Fruit fly (Drosophila melanogaster) whole organism, prepupa: ENCODE measurements around the gene CG43131.

ENCODE experiments used
- Blimp-1 ChIP-seq: fragments of 200-800 bp; sonication (Bioruptor generic); optimal IDR thresholded peaks from 3 replicates; lab custom pipeline; 2017; ENCODE audit warnings: missing biosample characterization, missing genetic modification characterization, mild to moderate bottlenecking, moderate library complexity, missing genetic modification reagents
- CG10631 ChIP-seq: fragments of 200-800 bp; sonication (Bioruptor generic); optimal IDR thresholded peaks from 2 replicates; lab custom pipeline; 2016; ENCODE audit warnings: missing biosample characterization, missing genetic modification characterization
- CG10669 ChIP-seq: fragments of 200-800 bp; sonication (Bioruptor generic); optimal IDR thresholded peaks from 3 replicates; lab custom pipeline; 2018; ENCODE audit warnings: missing biosample characterization, mild to moderate bottlenecking, missing genetic modification characterization, moderate library complexity
- CG11294 ChIP-seq: fragments of 200-800 bp; sonication (Bioruptor generic); IDR thresholded peaks from 2 replicates; pipeline ENCODE4 v1.3.6; 2022; ENCODE audit warnings: missing biosample characterization, missing genetic modification characterization
- CG11762 ChIP-seq: fragments of 200-800 bp; sonication (Bioruptor generic); optimal IDR thresholded peaks from 3 replicates; lab custom pipeline; 2016; ENCODE audit warnings: missing biosample characterization, missing genetic modification characterization; ENCODE audit not compliant: insufficient read depth
- CG15336 ChIP-seq: fragments of 200-800 bp; sonication (Bioruptor generic); IDR thresholded peaks from 2 replicates; pipeline ENCODE4 v1.3.6; 2022; ENCODE audit warnings: missing biosample characterization, missing genetic modification characterization
- CG1621 ChIP-seq: fragments of 200-800 bp; sonication (Bioruptor generic); optimal IDR thresholded peaks from 3 replicates; lab custom pipeline; 2018; ENCODE audit warnings: missing biosample characterization, mild to moderate bottlenecking, missing genetic modification characterization
- CG16779 ChIP-seq: fragments of 200-800 bp; sonication (Bioruptor generic); optimal IDR thresholded peaks from 3 replicates; lab custom pipeline; 2017; ENCODE audit warnings: missing biosample characterization, mild to moderate bottlenecking, missing genetic modification characterization
- CG3032 ChIP-seq: fragments of 200-800 bp; optimal IDR thresholded peaks from 2 replicates; lab custom pipeline; 2019; ENCODE audit warnings: missing biosample characterization, mild to moderate bottlenecking, missing genetic modification characterization, moderate library complexity
- CG31627 ChIP-seq: fragments of 200-800 bp; sonication (Bioruptor generic); optimal IDR thresholded peaks from 3 replicates; lab custom pipeline; 2016; ENCODE audit warnings: missing biosample characterization, missing genetic modification characterization
- CG34406 ChIP-seq: fragments of 200-800 bp; sonication (Bioruptor generic); optimal IDR thresholded peaks from 3 replicates; lab custom pipeline; 2016; ENCODE audit warnings: missing biosample characterization, missing genetic modification characterization
- CG3919 ChIP-seq: fragments of 200-800 bp; sonication (Bioruptor generic); optimal IDR thresholded peaks from 3 replicates; lab custom pipeline; 2016; ENCODE audit warnings: missing biosample characterization, missing genetic modification characterization
- CG6163 ChIP-seq: fragments of 200-800 bp; sonication (Bioruptor generic); IDR thresholded peaks from 3 replicates; pipeline ENCODE4 v1.3.6; 2022; ENCODE audit warnings: missing biosample characterization, missing genetic modification characterization
- CG6276 ChIP-seq: fragments of 200-800 bp; sonication (Bioruptor generic); optimal IDR thresholded peaks from 2 replicates; lab custom pipeline; 2017; ENCODE audit warnings: missing biosample characterization, mild to moderate bottlenecking, missing genetic modification characterization
- CG6792 ChIP-seq: fragments of 200-800 bp; sonication (Bioruptor generic); optimal IDR thresholded peaks from 3 replicates; lab custom pipeline; 2016; ENCODE audit warnings: missing biosample characterization, missing genetic modification characterization
- CG7368 ChIP-seq: fragments of 200-800 bp; sonication (Bioruptor generic); optimal IDR thresholded peaks from 3 replicates; lab custom pipeline; 2016; ENCODE audit warnings: missing biosample characterization, missing genetic modification characterization
- CG8119 ChIP-seq: fragments of 200-800 bp; sonication (Bioruptor generic); IDR thresholded peaks from 3 replicates; pipeline ENCODE4 v1.3.6; 2022; ENCODE audit warnings: missing biosample characterization, missing genetic modification characterization
- CG8319 ChIP-seq: fragments of 200-800 bp; sonication (Bioruptor generic); optimal IDR thresholded peaks from 3 replicates; lab custom pipeline; 2016; ENCODE audit warnings: missing biosample characterization, missing genetic modification characterization
- CG8632 ChIP-seq: fragments of 200-800 bp; sonication (Bioruptor generic); optimal IDR thresholded peaks from 3 replicates; lab custom pipeline; 2016; ENCODE audit warnings: missing biosample characterization, missing genetic modification characterization
- CG9139 ChIP-seq: fragments of 200-800 bp; sonication (Bioruptor generic); optimal IDR thresholded peaks from 3 replicates; lab custom pipeline; 2017; ENCODE audit warnings: missing biosample characterization, mild to moderate bottlenecking, missing genetic modification characterization
- Eip75B ChIP-seq: fragments of 200-800 bp; sonication (Bioruptor generic); optimal IDR thresholded peaks from 3 replicates; lab custom pipeline; 2016; ENCODE audit warnings: missing biosample characterization, missing genetic modification characterization
- Eip93F ChIP-seq: fragments of 200-800 bp; sonication (Bioruptor generic); optimal IDR thresholded peaks from 2 replicates; lab custom pipeline; 2016; ENCODE audit warnings: missing biosample characterization, mild to moderate bottlenecking, missing genetic modification characterization
- Ets21C ChIP-seq: fragments of 200-800 bp; sonication (Bioruptor generic); optimal IDR thresholded peaks from 3 replicates; lab custom pipeline; 2016; ENCODE audit warnings: missing biosample characterization, missing genetic modification characterization
- Gug ChIP-seq: fragments of 200-800 bp; sonication (Bioruptor generic); IDR thresholded peaks from 2 replicates; pipeline ENCODE4 v1.3.6; 2022; ENCODE audit warnings: missing biosample characterization, missing genetic modification characterization
- Hr38 ChIP-seq: sonication (Bioruptor generic); optimal IDR thresholded peaks from 2 replicates; lab custom pipeline; 2016; ENCODE audit warnings: missing biosample characterization, missing genetic modification characterization
- Hr39 ChIP-seq: fragments of 200-800 bp; sonication (Bioruptor generic); optimal IDR thresholded peaks from 2 replicates; lab custom pipeline; 2016; ENCODE audit warnings: missing biosample characterization, missing genetic modification characterization
- Lpt ChIP-seq: fragments of 200-800 bp; sonication (Bioruptor generic); optimal IDR thresholded peaks from 3 replicates; lab custom pipeline; 2016; ENCODE audit warnings: missing biosample characterization, missing genetic modification characterization
- Met ChIP-seq: fragments of 200-800 bp; sonication (Bioruptor generic); optimal IDR thresholded peaks from 3 replicates; lab custom pipeline; 2016; ENCODE audit warnings: missing biosample characterization, missing genetic modification characterization
- OdsH ChIP-seq: fragments of 200-800 bp; sonication (Bioruptor generic); optimal IDR thresholded peaks from 3 replicates; lab custom pipeline; 2016; ENCODE audit warnings: missing biosample characterization, missing genetic modification characterization
- Smox ChIP-seq: fragments of 200-800 bp; sonication (Bioruptor generic); optimal IDR thresholded peaks from 3 replicates; lab custom pipeline; 2016; ENCODE audit warnings: missing biosample characterization, missing genetic modification characterization
- Sox102F ChIP-seq: fragments of 200-800 bp; sonication (Bioruptor generic); optimal IDR thresholded peaks from 2 replicates; lab custom pipeline; 2016; ENCODE audit warnings: missing biosample characterization, mild to moderate bottlenecking, missing genetic modification characterization
- Sox14 ChIP-seq: fragments of 200-800 bp; sonication (Bioruptor generic); optimal IDR thresholded peaks from 3 replicates; lab custom pipeline; 2016; ENCODE audit warnings: missing biosample characterization, missing genetic modification characterization
- achi ChIP-seq: fragments of 200-800 bp; sonication (Bioruptor generic); optimal IDR thresholded peaks from 3 replicates; lab custom pipeline; 2016; ENCODE audit warnings: missing biosample characterization, missing genetic modification characterization
- cyc ChIP-seq: fragments of 200-800 bp; sonication (Bioruptor generic); optimal IDR thresholded peaks from 3 replicates; lab custom pipeline; 2016; ENCODE audit warnings: missing biosample characterization, missing genetic modification characterization
- dac ChIP-seq: fragments of 200-800 bp; sonication (Bioruptor generic); optimal IDR thresholded peaks from 2 replicates; lab custom pipeline; 2017; ENCODE audit warnings: missing biosample characterization, mild to moderate bottlenecking, missing genetic modification characterization
- dsx ChIP-seq: fragments of 200-800 bp; optimal IDR thresholded peaks from 3 replicates; lab custom pipeline; 2019; ENCODE audit warnings: missing biosample characterization, mild to moderate bottlenecking, missing genetic modification characterization, moderate library complexity; ENCODE audit not compliant: poor library complexity, severe bottlenecking
- eg ChIP-seq: fragments of 200-800 bp; sonication (Bioruptor generic); IDR thresholded peaks from 3 replicates; pipeline ENCODE4 v1.3.6; 2022; ENCODE audit warnings: missing biosample characterization, missing genetic modification characterization
- esn ChIP-seq: fragments of 200-800 bp; sonication (Bioruptor generic); optimal IDR thresholded peaks from 2 replicates; lab custom pipeline; 2016; ENCODE audit warnings: missing biosample characterization, mild to moderate bottlenecking, missing genetic modification characterization, moderate library complexity
- fd85E ChIP-seq: fragments of 200-800 bp; sonication (Bioruptor generic); optimal IDR thresholded peaks from 3 replicates; lab custom pipeline; 2016; ENCODE audit warnings: missing biosample characterization, missing genetic modification characterization
- lz ChIP-seq: fragments of 200-800 bp; sonication (Bioruptor generic); optimal IDR thresholded peaks from 3 replicates; lab custom pipeline; 2016; ENCODE audit warnings: missing biosample characterization, missing genetic modification characterization
- net ChIP-seq: fragments of 200-800 bp; sonication (Bioruptor generic); optimal IDR thresholded peaks from 3 replicates; lab custom pipeline; 2016; ENCODE audit warnings: missing biosample characterization, missing genetic modification characterization
- salr ChIP-seq, 2 experiments: fragments of 200-800 bp; sonication (Bioruptor generic); optimal IDR thresholded peaks; 3 replicates each; lab custom pipeline; 2016 to 2018; ENCODE audit warnings: missing biosample characterization in 2 of 2, missing genetic modification characterization in 2 of 2, mild to moderate bottlenecking in 1 of 2
- spab ChIP-seq: fragments of 200-800 bp; sonication (Bioruptor generic); optimal IDR thresholded peaks from 2 replicates; lab custom pipeline; 2017; ENCODE audit warnings: missing biosample characterization, mild to moderate bottlenecking, missing genetic modification characterization, missing genetic modification reagents
- ss ChIP-seq, 2 experiments: fragments of 200-800 bp; sonication (Bioruptor generic); optimal IDR thresholded peaks; 2 replicates in 1 of 2; 3 replicates in 1 of 2; lab custom pipeline; 2017 to 2018; ENCODE audit warnings: mild to moderate bottlenecking in 2 of 2, missing biosample characterization in 2 of 2, missing genetic modification characterization in 2 of 2, moderate library complexity in 1 of 2
- svp ChIP-seq: fragments of 200-800 bp; sonication (Bioruptor generic); peaks from one replicate; lab custom pipeline; 2016; ENCODE audit warnings: missing biosample characterization, missing genetic modification characterization
- topi ChIP-seq: fragments of 200-800 bp; sonication (Bioruptor generic); optimal IDR thresholded peaks from 3 replicates; lab custom pipeline; 2016; ENCODE audit warnings: missing biosample characterization, missing genetic modification characterization
- vri ChIP-seq: fragments of 200-800 bp; sonication (Bioruptor generic); optimal IDR thresholded peaks from 3 replicates; lab custom pipeline; 2016; ENCODE audit warnings: missing biosample characterization, mild to moderate bottlenecking, missing genetic modification characterization

Gene CG43131

dm6 chr3R:5089514-5090259, 19.3 kb downstream of the CG43131 start (continued):
- TF ChIP-seq esn (GFP tag; lab: Kevin White, UChicago) (peak; percentile 63), OdsH (GFP tag; lab: Kevin White, UChicago) (peak; percentile 75), Met (peak; percentile 52), dac (GFP tag; lab: Kevin White, UChicago) (peak; percentile 11), CG11762 (GFP tag; lab: Kevin White, UChicago) (peak; percentile 54), Sox14 (GFP tag; lab: Kevin White, UChicago) (peak; percentile 67), Gug (GFP tag; lab: Robert Waterston, UW) (no peak), dsx (GFP tag; lab: Kevin White, UChicago) (peak; percentile 74), CG31627 (peak; percentile 33), CG3919 (GFP tag; lab: Kevin White, UChicago) (peak; percentile 80), spab (peak; percentile 88), CG6163 (peak; percentile 53; the same call in 1 of the 3 replicates), achi (GFP tag; lab: Kevin White, UChicago) (peak; percentile 74), CG15336 (GFP tag; lab: Robert Waterston, UW) (peak; percentile 60), Sox102F (peak; percentile 52), ss (GFP tag; optimal IDR thresholded peaks at IDR 0.05; lab: Kevin White, UChicago) (peak; percentile 73 to 74), CG6792 (GFP tag; lab: Kevin White, UChicago) (peak; percentile 62), CG8119 (GFP tag; lab: Robert Waterston, UW) (peak; percentile 59), Ets21C (peak; percentile 19), Lpt (peak; percentile 23), vri (GFP tag; lab: Kevin White, UChicago) (peak; percentile 81), Eip93F (no peak), CG10669 (GFP tag; lab: Kevin White, UChicago) (peak; percentile 88), CG9139 (peak; percentile 61), cyc (GFP tag; lab: Kevin White, UChicago) (peak; percentile 16), salr (GFP tag; optimal IDR thresholded peaks at IDR 0.05; lab: Kevin White, UChicago) (peak; percentile 76 to 83), Blimp-1 (GFP tag; lab: Kevin White, UChicago) (peak; percentile 91), CG6276 (GFP tag; lab: Kevin White, UChicago) (peak; percentile 51), CG16779 (tag; lab: Kevin White, UChicago) (peak; percentile 30), Hr39 (GFP tag; lab: Kevin White, UChicago) (peak; percentile 32), CG8632 (peak; percentile 69)

dm6 chr3R:5087833-5088262, 21.1 kb downstream of the CG43131 start:
- TF ChIP-seq Blimp-1 (GFP tag; lab: Kevin White, UChicago) (peak; percentile 11), Ets21C (no peak), CG7368 (GFP tag; lab: Kevin White, UChicago) (no peak), CG1621 (tag; lab: Kevin White, UChicago) (peak; percentile 34), CG11294 (no peak), lz (GFP tag; lab: Kevin White, UChicago) (no peak), dac (GFP tag; lab: Kevin White, UChicago) (no peak), CG11762 (GFP tag; lab: Kevin White, UChicago) (peak; percentile 13), eg (GFP tag; lab: Robert Waterston, UW) (no peak), vri (GFP tag; lab: Kevin White, UChicago) (peak; percentile 92), CG16779 (tag; lab: Kevin White, UChicago) (peak; percentile 57), Hr38 (no peak), CG6276 (GFP tag; lab: Kevin White, UChicago) (peak; percentile 13), CG10631 (no peak), net (GFP tag; lab: Kevin White, UChicago) (peak; percentile 66), achi (GFP tag; lab: Kevin White, UChicago) (no peak), Gug (GFP tag; lab: Robert Waterston, UW) (no peak), CG6792 (GFP tag; lab: Kevin White, UChicago) (peak; percentile 12), Eip93F (peak; percentile 78), topi (GFP tag; lab: Kevin White, UChicago) (no peak), Sox14 (GFP tag; lab: Kevin White, UChicago) (peak; percentile 17), Eip75B (peak; percentile 78), CG8319 (GFP tag; lab: Kevin White, UChicago) (no peak), svp (GFP tag; lab: Kevin White, UChicago) (peak; percentile 96), CG3032 (tag; lab: Kevin White, UChicago) (no peak), fd85E (GFP tag; lab: Kevin White, UChicago) (no peak), CG34406 (GFP tag; lab: Kevin White, UChicago) (peak; percentile 9), Smox (GFP tag; lab: Kevin White, UChicago) (no peak), salr (GFP tag; optimal IDR thresholded peaks at IDR 0.05; lab: Kevin White, UChicago) (no peak), cyc (GFP tag; lab: Kevin White, UChicago) (no peak), CG8632 (peak; percentile 34), dsx (GFP tag; lab: Kevin White, UChicago) (peak; percentile 97)
